Fruit fly (Drosophila melanogaster): ENCODE results near the gene CG18249.

Gene CG18249

DNA sequence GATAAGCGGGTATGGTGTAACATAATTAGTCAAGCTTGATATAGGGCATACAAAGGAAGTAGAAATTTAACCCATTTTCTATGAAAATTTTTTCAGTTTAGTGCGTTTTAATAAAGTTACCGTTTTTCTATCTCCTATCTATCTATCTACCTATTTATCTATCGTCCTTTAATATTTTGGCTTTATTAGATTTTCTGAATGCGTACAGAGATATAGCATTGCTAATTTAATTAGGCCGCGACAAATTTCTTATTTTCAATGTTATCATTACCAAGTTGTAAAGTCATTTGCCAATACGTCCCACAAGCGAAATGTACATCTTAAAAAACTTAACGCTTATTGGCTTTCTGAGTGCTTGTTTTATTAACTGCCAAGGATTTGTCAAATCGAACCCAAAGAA, 28.2 kb downstream of the CG18249 start, which contains the start of gene CG15864:
Gene CG15864 (plus strand): TSS at position 301 of the 400 bp plus-strand sequence.
- TF ChIP-seq psq (optimal IDR thresholded peaks at IDR 0.05) (no peak), usp (GFP tag; optimal IDR thresholded peaks at IDR 0.05) (no peak), CG8478 (optimal IDR thresholded peaks at IDR 0.05) (no peak), EcR (GFP tag; optimal IDR thresholded peaks at IDR 0.05) (no peak), Dll (optimal IDR thresholded peaks at IDR 0.05) (no peak), pan (optimal IDR thresholded peaks at IDR 0.05) (no peak)

DNA sequence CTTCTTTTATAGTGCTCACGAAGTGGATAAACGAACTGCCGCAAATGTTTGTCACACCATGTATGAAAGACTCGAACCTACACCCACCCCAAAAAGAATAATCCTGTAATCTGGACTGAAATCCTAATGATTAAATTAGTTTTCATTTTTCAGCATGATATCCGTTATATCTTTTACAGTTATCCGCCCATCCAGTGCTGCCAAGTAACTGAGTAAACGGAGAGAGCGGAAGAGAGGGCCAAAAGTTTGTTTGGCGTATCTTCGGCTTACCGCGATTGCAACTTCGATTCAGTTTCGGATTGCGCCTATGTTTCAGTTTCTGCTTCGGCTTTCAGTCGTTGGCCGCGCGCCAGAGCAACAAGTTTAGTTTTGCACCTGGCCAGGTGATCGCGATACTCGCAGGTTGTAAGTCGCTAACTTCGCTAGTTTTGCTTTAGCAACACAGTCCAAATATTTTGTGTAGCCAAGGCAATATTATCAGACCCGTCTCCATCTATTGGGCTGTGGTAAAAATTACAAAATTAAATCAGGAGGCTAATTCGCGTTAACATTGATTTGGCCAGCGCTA, 30.3 kb downstream of the CG18249 start, which contains the start of gene mtg:
Gene mtg (plus strand): TSS at position 332 of the 568 bp plus-strand sequence.
- TF ChIP-seq usp (GFP tag; optimal IDR thresholded peaks at IDR 0.05) (no peak), CG8478 (optimal IDR thresholded peaks at IDR 0.05) (no peak), EcR (GFP tag; optimal IDR thresholded peaks at IDR 0.05) (no peak), psq (optimal IDR thresholded peaks at IDR 0.05) (no peak), pan (optimal IDR thresholded peaks at IDR 0.05) (no peak), Dll (optimal IDR thresholded peaks at IDR 0.05) (no peak)

DNA sequence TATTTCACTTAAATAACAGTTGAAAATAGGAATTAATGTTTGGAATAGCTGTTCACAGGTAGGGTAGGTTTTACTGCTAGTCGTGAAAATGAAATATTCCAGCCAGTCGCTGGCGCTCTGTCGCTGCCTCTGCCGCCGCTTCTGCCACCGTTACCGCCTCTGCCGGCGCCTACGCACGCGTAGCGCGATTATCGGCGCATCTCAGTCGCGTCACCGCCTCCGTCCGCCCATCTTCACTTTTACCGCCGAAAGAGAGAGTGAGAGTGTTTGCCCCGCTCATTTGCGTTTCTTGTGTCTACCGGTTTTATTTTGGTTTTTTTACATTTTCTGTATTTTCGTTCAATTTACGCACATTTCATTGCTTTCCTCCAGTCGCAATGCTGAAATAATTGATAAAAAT, 31.6 kb downstream of the CG18249 start:
- no peak for TF ChIP-seq pan (optimal IDR thresholded peaks at IDR 0.05)
- TF ChIP-seq EcR (GFP tag; optimal IDR thresholded peaks at IDR 0.05), result no peak
- TF ChIP-seq usp (GFP tag; optimal IDR thresholded peaks at IDR 0.05), result no peak
- TF ChIP-seq CG8478 (optimal IDR thresholded peaks at IDR 0.05), result no peak
- TF ChIP-seq psq (optimal IDR thresholded peaks at IDR 0.05), result no peak
- TF ChIP-seq Dll (optimal IDR thresholded peaks at IDR 0.05), result no peak

DNA sequence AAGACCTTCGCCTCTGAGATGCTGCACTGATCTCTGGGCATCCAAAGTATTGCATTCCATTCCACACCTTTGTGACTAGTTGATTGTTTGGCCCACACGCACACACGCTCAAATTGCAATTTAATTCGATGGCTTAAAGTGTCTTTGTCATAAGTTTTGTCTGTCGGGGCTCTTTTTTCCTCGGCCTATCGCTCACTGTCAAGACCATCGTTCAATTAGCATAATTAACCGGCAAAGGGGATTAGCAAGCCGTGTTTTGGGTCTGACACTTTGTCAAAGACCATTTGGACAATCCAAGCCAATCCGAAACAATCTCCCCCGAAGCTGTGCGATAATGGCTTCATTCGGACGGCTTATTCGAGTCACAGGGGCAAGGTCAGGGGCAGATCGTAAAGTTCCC, 34.4 kb downstream of the CG18249 start:
- TF ChIP-seq CG8478 (optimal IDR thresholded peaks at IDR 0.05), result no peak
- TF ChIP-seq Dll (optimal IDR thresholded peaks at IDR 0.05), result no peak
- no peak for TF ChIP-seq psq (optimal IDR thresholded peaks at IDR 0.05)
- no peak for TF ChIP-seq usp (GFP tag; optimal IDR thresholded peaks at IDR 0.05)

DNA sequence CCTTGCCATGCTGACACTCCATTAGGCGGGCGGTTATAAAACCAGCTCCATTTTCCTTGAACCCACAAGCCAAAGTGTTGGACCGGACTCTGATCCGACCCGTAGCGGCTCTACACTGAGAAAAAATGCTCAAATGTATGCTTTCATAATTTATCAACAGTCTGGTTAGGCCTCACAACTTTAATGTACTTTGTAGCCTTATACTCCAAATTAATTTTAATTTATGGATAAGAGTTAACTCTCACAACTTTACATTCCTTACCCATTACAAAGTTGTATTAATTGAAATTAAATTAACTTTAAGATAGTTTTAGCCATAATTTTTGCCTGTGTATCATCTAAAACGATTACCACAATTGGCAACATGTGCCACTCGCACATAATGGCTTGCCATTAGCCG, 36.1 kb downstream of the CG18249 start:
- TF ChIP-seq CG8478 (optimal IDR thresholded peaks at IDR 0.05), result no peak
- no peak for TF ChIP-seq usp (GFP tag; optimal IDR thresholded peaks at IDR 0.05)
- TF ChIP-seq EcR (GFP tag; optimal IDR thresholded peaks at IDR 0.05), result no peak
- no peak for TF ChIP-seq pan (optimal IDR thresholded peaks at IDR 0.05)
- no peak for TF ChIP-seq psq (optimal IDR thresholded peaks at IDR 0.05)
- no peak for TF ChIP-seq Dll (optimal IDR thresholded peaks at IDR 0.05)

DNA sequence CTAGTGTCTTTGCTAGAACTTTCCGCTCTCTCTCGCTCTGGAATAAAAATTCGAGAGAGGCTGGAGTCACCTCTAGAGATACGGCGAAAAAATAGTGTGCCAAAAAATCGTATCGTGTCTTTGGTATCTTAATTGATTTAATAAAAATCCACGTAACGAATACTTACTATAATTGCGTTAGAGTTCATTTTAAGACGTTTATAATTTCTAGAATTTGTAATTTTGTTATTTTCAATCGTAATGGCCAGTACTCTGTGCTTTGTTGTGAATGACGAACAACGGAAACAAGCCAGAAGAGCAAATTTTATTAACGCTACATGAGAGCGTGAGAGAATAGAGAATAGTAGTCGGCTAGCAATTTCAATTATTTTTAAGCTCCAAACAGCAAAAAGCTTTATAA, 41.7 kb downstream of the CG18249 start:
- no peak for TF ChIP-seq pan (optimal IDR thresholded peaks at IDR 0.05)
- no peak for TF ChIP-seq usp (GFP tag; optimal IDR thresholded peaks at IDR 0.05)
- TF ChIP-seq EcR (GFP tag; optimal IDR thresholded peaks at IDR 0.05), result no peak
- TF ChIP-seq psq (optimal IDR thresholded peaks at IDR 0.05), result no peak
- no peak for TF ChIP-seq CG8478 (optimal IDR thresholded peaks at IDR 0.05)
- TF ChIP-seq Dll (optimal IDR thresholded peaks at IDR 0.05), result no peak

DNA sequence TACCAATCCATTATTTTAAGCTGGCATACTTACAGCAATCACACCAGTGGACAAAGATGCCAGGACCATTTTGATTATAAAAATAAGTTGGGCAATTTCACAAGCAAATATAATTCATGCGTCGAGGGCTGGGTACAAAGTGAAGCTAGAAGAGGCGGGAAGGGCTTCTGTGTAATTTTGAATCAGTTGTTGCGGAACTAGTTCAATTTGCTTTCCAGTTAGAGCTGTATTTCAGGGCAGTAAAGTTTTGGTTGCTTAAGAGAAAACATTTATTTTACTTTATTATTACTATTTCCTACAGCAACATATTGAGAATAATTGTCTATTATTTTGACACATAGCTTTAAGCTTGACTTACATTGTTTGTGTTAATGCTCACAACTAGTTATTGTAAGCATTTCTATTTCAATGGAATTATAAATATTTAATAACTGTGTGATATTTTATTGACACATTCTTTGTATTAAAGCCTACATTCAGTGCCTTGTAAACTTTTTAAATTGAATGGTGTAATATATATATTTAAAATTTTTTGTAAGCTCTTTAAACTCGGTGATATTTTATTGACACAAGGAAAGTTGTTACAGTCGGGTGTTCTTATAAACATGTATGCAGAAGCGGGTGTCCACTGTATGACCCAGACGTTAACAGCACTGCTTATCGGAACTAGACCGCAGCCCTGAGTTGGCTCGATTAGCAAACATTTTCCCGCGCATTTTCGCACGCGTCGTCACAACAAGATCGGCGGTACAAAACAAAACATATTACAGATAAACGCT, 44.5 kb downstream of the CG18249 start, which contains the start of the genes RPA1 and Mcm2:
Gene RPA1 (minus strand): TSS at position 150 of the 779 bp plus-strand sequence.
Gene Mcm2 (plus strand): TSS at position 669 of the 779 bp plus-strand sequence.
- no peak for TF ChIP-seq EcR (GFP tag; optimal IDR thresholded peaks at IDR 0.05)

DNA sequence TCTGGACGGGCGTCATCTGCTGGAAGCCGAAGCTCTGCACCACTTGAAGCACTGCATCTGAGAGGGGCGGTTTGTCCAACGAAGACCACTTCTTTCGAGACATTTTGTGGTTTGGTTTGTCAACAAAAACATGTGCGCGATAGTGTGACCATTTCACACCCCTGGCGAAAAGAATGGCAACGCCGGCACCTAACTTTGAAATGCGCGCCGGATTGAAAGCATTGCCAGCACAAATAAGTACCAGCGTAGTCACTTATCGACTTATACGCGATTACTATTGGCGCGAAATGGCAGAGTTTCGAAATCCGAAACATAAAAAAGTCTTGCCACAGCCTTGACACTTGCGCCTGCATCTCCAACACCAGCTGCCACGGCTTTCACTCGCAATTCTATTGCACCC, 49.8 kb downstream of the CG18249 start, which contains the start of gene CG9630:
Gene CG9630 (minus strand): TSS at position 157 of the 400 bp plus-strand sequence.
- TF ChIP-seq Dll (optimal IDR thresholded peaks at IDR 0.05) (no peak), usp (GFP tag; optimal IDR thresholded peaks at IDR 0.05) (no peak), pan (optimal IDR thresholded peaks at IDR 0.05) (no peak), CG8478 (optimal IDR thresholded peaks at IDR 0.05) (no peak), EcR (GFP tag; optimal IDR thresholded peaks at IDR 0.05) (no peak), psq (optimal IDR thresholded peaks at IDR 0.05) (no peak)

All from whole organism.